Fruit fly (Drosophila melanogaster) whole organism, embryonic: Measurements from ENCODE around the gene CG3726.

ENCODE experiments used
- Atf6 ChIP-seq: fragments of 200-800 bp; sonication (Bioruptor generic); IDR thresholded peaks from 2 replicates; pipeline ENCODE4 v1.3.6; 2022; ENCODE audit warnings: missing biosample characterization, missing genetic modification characterization
- Bdp1 ChIP-seq: fragments of 200-800 bp; sonication (Bioruptor generic); optimal IDR thresholded peaks from 3 replicates; lab custom pipeline; 2016; ENCODE audit warnings: missing biosample characterization, missing genetic modification characterization
- Bgb ChIP-seq: fragments of 200-800 bp; sonication (Bioruptor generic); IDR thresholded peaks from 2 replicates; pipeline ENCODE4 v1.3.6; 2022; ENCODE audit warnings: missing biosample characterization, missing genetic modification characterization; ENCODE audit not compliant: partially characterized antibody
- CG10274 ChIP-seq: fragments of 200-800 bp; sonication (Bioruptor generic); optimal IDR thresholded peaks from 3 replicates; lab custom pipeline; 2017; ENCODE audit warnings: missing biosample characterization, mild to moderate bottlenecking, missing genetic modification characterization
- CG10543 ChIP-seq: fragments of 200-800 bp; sonication (Bioruptor generic); optimal IDR thresholded peaks from 3 replicates; lab custom pipeline; 2017; ENCODE audit warnings: missing biosample characterization, mild to moderate bottlenecking, missing genetic modification characterization, moderate library complexity
- CG10959 ChIP-seq: fragments of 200-800 bp; sonication (Bioruptor generic); IDR thresholded peaks from 2 replicates; pipeline ENCODE4 v1.3.6; 2022; ENCODE audit warnings: missing biosample characterization, missing genetic modification characterization
- CG11696 ChIP-seq: fragments of 200-800 bp; sonication (Bioruptor generic); IDR thresholded peaks from 2 replicates; pipeline ENCODE4 v1.3.6; 2022; ENCODE audit warnings: missing biosample characterization, missing genetic modification characterization
- CG12769 ChIP-seq: fragments of 200-800 bp; sonication (Bioruptor generic); optimal IDR thresholded peaks from 2 replicates; lab custom pipeline; 2019; ENCODE audit warnings: missing biosample characterization, mild to moderate bottlenecking, missing genetic modification characterization, moderate library complexity
- CG15011 ChIP-seq: fragments of 200-800 bp; sonication (Bioruptor generic); optimal IDR thresholded peaks from 3 replicates; lab custom pipeline; 2018; ENCODE audit warnings: missing biosample characterization, mild to moderate bottlenecking, missing genetic modification characterization
- CG16863 ChIP-seq: fragments of 200-800 bp; sonication (Bioruptor generic); optimal IDR thresholded peaks from 3 replicates; lab custom pipeline; 2016; ENCODE audit warnings: missing biosample characterization, missing genetic modification characterization
- CG17361 ChIP-seq: fragments of 200-800 bp; sonication (Bioruptor generic); IDR thresholded peaks from 3 replicates; pipeline ENCODE4 v1.3.6; 2022; ENCODE audit warnings: missing biosample characterization, missing genetic modification characterization
- CG17802 ChIP-seq: fragments of 200-800 bp; sonication (Bioruptor generic); optimal IDR thresholded peaks from 2 replicates; lab custom pipeline; 2018; ENCODE audit warnings: missing biosample characterization, mild to moderate bottlenecking, missing genetic modification characterization, moderate library complexity
- CG18599 ChIP-seq: fragments of 200-800 bp; sonication (Bioruptor generic); optimal IDR thresholded peaks from 3 replicates; lab custom pipeline; 2017; ENCODE audit warnings: missing biosample characterization, missing genetic modification characterization, mild to moderate bottlenecking, moderate library complexity, missing genetic modification reagents
- CG30020 ChIP-seq: fragments of 200-800 bp; optimal IDR thresholded peaks from 2 replicates; lab custom pipeline; 2019; ENCODE audit warnings: missing biosample characterization, mild to moderate bottlenecking, missing genetic modification characterization, moderate library complexity
- CG31224 ChIP-seq: fragments of 200-800 bp; sonication (Bioruptor generic); IDR thresholded peaks from 2 replicates; pipeline ENCODE4 v1.3.6; 2022; ENCODE audit warnings: missing biosample characterization, missing genetic modification characterization
- CG3995 ChIP-seq: fragments of 200-800 bp; sonication (Bioruptor generic); optimal IDR thresholded peaks from 3 replicates; lab custom pipeline; 2016; ENCODE audit warnings: missing biosample characterization, missing genetic modification characterization
- CG42726 ChIP-seq: fragments of 200-800 bp; sonication (Bioruptor generic); IDR thresholded peaks from 2 replicates; pipeline ENCODE4 v1.3.6; 2022; ENCODE audit warnings: missing biosample characterization, missing genetic modification characterization; ENCODE audit not compliant: partially characterized antibody
- CG4360 ChIP-seq: fragments of 200-800 bp; sonication (Bioruptor generic); IDR thresholded peaks from 2 replicates; pipeline ENCODE4 v1.3.6; 2022; ENCODE audit warnings: missing biosample characterization, missing genetic modification characterization
- CG7786 ChIP-seq: fragments of 200-800 bp; sonication (Bioruptor generic); optimal IDR thresholded peaks from 2 replicates; lab custom pipeline; 2016; ENCODE audit warnings: missing biosample characterization, missing genetic modification characterization
- CG9437 ChIP-seq: fragments of 200-800 bp; sonication (Bioruptor generic); optimal IDR thresholded peaks from 2 replicates; lab custom pipeline; 2018; ENCODE audit warnings: missing biosample characterization, mild to moderate bottlenecking, missing genetic modification characterization
- CG9932 ChIP-seq: fragments of 200-800 bp; sonication (Bioruptor generic); IDR thresholded peaks from 2 replicates; pipeline ENCODE4 v1.3.6; 2022; ENCODE audit warnings: missing biosample characterization, missing genetic modification characterization
- CrebB ChIP-seq: fragments of 200-800 bp; sonication (Bioruptor generic); optimal IDR thresholded peaks from 3 replicates; lab custom pipeline; 2018; ENCODE audit warnings: missing biosample characterization, mild to moderate bottlenecking, missing genetic modification characterization
- Dbx ChIP-seq: fragments of 200-800 bp; sonication (Bioruptor generic); IDR thresholded peaks from 3 replicates; pipeline ENCODE4 v1.3.6; 2022; ENCODE audit warnings: missing biosample characterization, missing genetic modification characterization
- Drgx ChIP-seq: fragments of 200-800 bp; sonication (Bioruptor generic); IDR thresholded peaks from 2 replicates; pipeline ENCODE4 v1.3.6; 2022; ENCODE audit warnings: missing biosample characterization, missing genetic modification characterization
- HLHmδ ChIP-seq: fragments of 200-800 bp; sonication (Bioruptor generic); optimal IDR thresholded peaks from 2 replicates; lab custom pipeline; 2018; ENCODE audit warnings: missing biosample characterization, mild to moderate bottlenecking, missing genetic modification characterization, moderate library complexity
- HmgD ChIP-seq: fragments of 200-800 bp; sonication (Bioruptor generic); optimal IDR thresholded peaks from 3 replicates; lab custom pipeline; 2016; ENCODE audit warnings: missing biosample characterization, missing genetic modification characterization
- Lim3 ChIP-seq: fragments of 200-800 bp; sonication (Bioruptor generic); IDR thresholded peaks from 2 replicates; pipeline ENCODE4 v1.3.6; 2022; ENCODE audit warnings: missing biosample characterization, missing genetic modification characterization
- Optix ChIP-seq: fragments of 200-800 bp; sonication (Bioruptor generic); IDR thresholded peaks from 3 replicates; pipeline ENCODE4 v1.3.6; 2022; ENCODE audit warnings: missing biosample characterization, missing genetic modification characterization
- Ptx1 ChIP-seq: fragments of 200-800 bp; sonication (Bioruptor generic); IDR thresholded peaks from 2 replicates; pipeline ENCODE4 v1.3.6; 2022; ENCODE audit warnings: missing biosample characterization, missing genetic modification characterization
- Ravus ChIP-seq: fragments of 200-800 bp; sonication (Bioruptor generic); IDR thresholded peaks from 2 replicates; pipeline ENCODE4 v1.3.6; 2022; ENCODE audit warnings: missing biosample characterization, missing genetic modification characterization
- Side ChIP-seq: fragments of 200-800 bp; sonication (Bioruptor generic); optimal IDR thresholded peaks from 2 replicates; lab custom pipeline; 2016; ENCODE audit warnings: missing biosample characterization, missing genetic modification characterization
- al ChIP-seq: fragments of 200-800 bp; sonication (Bioruptor generic); IDR thresholded peaks from 2 replicates; pipeline ENCODE4 v1.3.6; 2022; ENCODE audit warnings: missing biosample characterization, missing genetic modification characterization
- br ChIP-seq: fragments of >200 bp; optimal IDR thresholded peaks from 2 replicates; lab custom pipeline; 2017
- cas ChIP-seq: fragments of 200-800 bp; sonication (Bioruptor generic); IDR thresholded peaks from 2 replicates; pipeline ENCODE4 v1.3.6; 2022; ENCODE audit warnings: missing biosample characterization, missing genetic modification characterization
- caup ChIP-seq: fragments of 200-800 bp; sonication (Bioruptor generic); optimal IDR thresholded peaks from 3 replicates; lab custom pipeline; 2017; ENCODE audit warnings: missing biosample characterization, mild to moderate bottlenecking, missing genetic modification characterization, moderate library complexity; ENCODE audit not compliant: severe bottlenecking
- croc ChIP-seq: fragments of 200-800 bp; sonication (Bioruptor generic); conservative IDR thresholded peaks from 3 replicates; pipeline ENCODE4 v1.3.6; 2022; ENCODE audit warnings: missing biosample characterization, missing genetic modification characterization
- dan ChIP-seq: fragments of 200-800 bp; sonication (Bioruptor generic); IDR thresholded peaks from 2 replicates; pipeline ENCODE4 v1.3.6; 2022; ENCODE audit warnings: missing biosample characterization, missing genetic modification characterization
- dati ChIP-seq: fragments of 200-800 bp; sonication (Bioruptor generic); IDR thresholded peaks from 2 replicates; pipeline ENCODE4 v1.3.6; 2022; ENCODE audit warnings: missing biosample characterization, missing genetic modification characterization
- ems ChIP-seq: fragments of 200-800 bp; sonication (Bioruptor generic); optimal IDR thresholded peaks from 3 replicates; lab custom pipeline; 2016; ENCODE audit warnings: missing biosample characterization, missing genetic modification characterization
- fd102C ChIP-seq: fragments of 200-800 bp; sonication (Bioruptor generic); optimal IDR thresholded peaks from 2 replicates; lab custom pipeline; 2018; ENCODE audit warnings: missing biosample characterization, mild to moderate bottlenecking, missing genetic modification characterization, moderate library complexity
- jing ChIP-seq: fragments of 200-800 bp; sonication (Bioruptor generic); optimal IDR thresholded peaks from 2 replicates; lab custom pipeline; 2018; ENCODE audit warnings: missing biosample characterization, mild to moderate bottlenecking, missing genetic modification characterization
- lola ChIP-seq, 3 experiments: fragments of >200 bp in 2 of 3; fragments of 200-800 bp in 1 of 3; sonication (Bioruptor generic) in 1 of 3; optimal IDR thresholded peaks; 2 replicates each; lab custom pipeline; 2017 to 2019; ENCODE audit warnings: missing biosample characterization in 3 of 3, missing genetic modification characterization in 3 of 3, mild to moderate bottlenecking in 1 of 3, moderate library complexity in 1 of 3
- oc ChIP-seq: fragments of 200-800 bp; sonication (Bioruptor generic); optimal IDR thresholded peaks from 2 replicates; lab custom pipeline; 2018; ENCODE audit warnings: missing biosample characterization, mild to moderate bottlenecking, missing genetic modification characterization, moderate library complexity
- phol ChIP-seq: fragments of 200-800 bp; sonication (Bioruptor generic); optimal IDR thresholded peaks from 3 replicates; lab custom pipeline; 2018; ENCODE audit warnings: missing biosample characterization, mild to moderate bottlenecking, missing genetic modification characterization, moderate library complexity
- sima ChIP-seq: fragments of 200-800 bp; sonication (Bioruptor generic); optimal IDR thresholded peaks from 2 replicates; lab custom pipeline; 2016; ENCODE audit warnings: missing biosample characterization, missing genetic modification characterization
- ttk ChIP-seq: fragments of 200-800 bp; sonication (Bioruptor generic); IDR thresholded peaks from 2 replicates; pipeline ENCODE4 v2.1.2; 2022; ENCODE audit warnings: missing biosample characterization, missing genetic modification characterization

CG3726 gene

DNA sequence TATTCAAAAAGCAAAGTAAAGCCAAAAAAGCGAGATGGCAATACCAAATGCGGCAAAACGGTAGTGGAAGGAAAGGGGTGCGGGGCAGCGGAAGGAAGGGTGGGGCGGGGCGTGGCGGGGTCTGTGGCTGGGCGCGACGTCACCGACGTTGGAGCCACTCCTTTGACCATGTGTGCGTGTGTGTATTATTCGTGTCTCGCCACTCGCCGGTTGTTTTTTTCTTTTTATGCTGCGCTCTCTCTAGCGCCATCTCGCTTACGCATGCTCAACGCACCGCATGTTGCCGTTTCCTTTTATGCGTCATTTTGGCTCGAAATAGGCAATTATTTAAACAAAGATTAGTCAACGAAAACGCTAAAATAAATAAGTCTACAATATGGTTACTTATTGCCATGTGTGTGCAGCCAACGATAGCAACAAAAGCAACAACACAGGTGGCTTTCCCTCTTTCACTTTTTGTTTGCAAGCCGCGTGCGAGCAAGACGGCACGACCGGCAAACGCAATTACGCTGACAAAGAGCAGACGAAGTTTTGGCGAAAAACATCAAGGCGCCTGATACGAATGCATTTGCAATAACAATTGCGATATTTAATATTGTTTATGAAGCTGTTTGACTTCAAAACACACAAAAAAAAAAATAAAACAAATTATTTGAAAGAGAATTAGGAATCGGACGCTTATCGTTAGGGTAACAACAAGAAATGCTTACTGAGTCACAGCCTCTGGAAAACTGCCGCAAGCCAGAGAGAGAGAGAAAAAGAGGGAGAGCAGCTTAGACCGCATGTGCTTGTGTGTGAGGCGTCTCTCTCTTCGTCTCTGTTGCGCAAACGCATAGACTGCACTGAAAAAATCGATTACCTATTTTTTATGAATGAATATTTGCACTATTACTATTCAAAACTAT lies 17.4 kb upstream of the CG3726 start (continued):
- TF ChIP-seq Bdp1, result no peak
- no peak for TF ChIP-seq CG31224 (GFP tag; lab: Robert Waterston, UW)
- peak; percentile 14 for TF ChIP-seq caup (GFP tag; lab: Kevin White, UChicago)
- no peak for TF ChIP-seq sima (GFP tag; lab: Kevin White, UChicago)
- no peak for TF ChIP-seq HmgD
- TF ChIP-seq Atf6, result no peak
- TF ChIP-seq CG18599 (GFP tag; lab: Kevin White, UChicago), result peak; percentile 14
- TF ChIP-seq CG10543 (GFP tag; lab: Kevin White, UChicago), result peak; percentile 77
- peak; percentile 20; the same call in 1 of the 3 replicates for TF ChIP-seq Optix (GFP tag; lab: Robert Waterston, UW)
- TF ChIP-seq CG11696 (GFP tag; lab: Robert Waterston, UW), result no peak
- no peak for TF ChIP-seq dati (GFP tag; lab: Robert Waterston, UW)
- no peak; the same call in 1 of the 3 replicates for TF ChIP-seq Dbx
- TF ChIP-seq Drgx (GFP tag; lab: Robert Waterston, UW), result peak; percentile 27; the same call in 1 of the 2 replicates
- no peak for TF ChIP-seq CG17361 (GFP tag; lab: Robert Waterston, UW)
- TF ChIP-seq dan (GFP tag; lab: Robert Waterston, UW), result no peak
- TF ChIP-seq CG42726 (GFP tag; lab: Robert Waterston, UW), result peak; percentile 44; the same call in 1 of the 2 replicates
- TF ChIP-seq CG4360, result peak; percentile 54

dm6 chrX:5900146-5901093 lies 16.5 kb upstream of the CG3726 start, which contains the start of gene Act5C:
Gene Act5C, plus strand, starts transcription at chrX:5900861.
- TF ChIP-seq al, result peak; percentile 85
- peak; percentile 86 for TF ChIP-seq CG15011 (GFP tag; lab: Kevin White, UChicago)
- TF ChIP-seq CG9437 (GFP tag; lab: Kevin White, UChicago), result peak; percentile 86
- peak; percentile 93 for TF ChIP-seq phol
- TF ChIP-seq CG17802 (tag; lab: Kevin White, UChicago), result peak; percentile 88
- peak; percentile 95 for TF ChIP-seq CG16863
- peak; percentile 95 for TF ChIP-seq ems (GFP tag; lab: Kevin White, UChicago)
- TF ChIP-seq ttk (GFP tag; lab: Robert Waterston, UW), result peak; percentile 90
- TF ChIP-seq HLHmδ (GFP tag; lab: Kevin White, UChicago), result no peak
- peak; percentile 96 for TF ChIP-seq CG7786 (GFP tag; lab: Kevin White, UChicago)
- peak; percentile 69 for TF ChIP-seq Lim3
- TF ChIP-seq oc (tag; lab: Kevin White, UChicago), result peak; percentile 95
- TF ChIP-seq CrebB, result peak; percentile 91
- peak; percentile 94 for TF ChIP-seq CG10959
- peak; percentile 91 for TF ChIP-seq jing
- peak; percentile 91 for TF ChIP-seq fd102C (GFP tag; lab: Kevin White, UChicago)
- TF ChIP-seq Bgb, result no peak; the same call in 1 of the 2 replicates
- TF ChIP-seq croc (GFP tag; lab: Robert Waterston, UW), result peak; percentile 92
- TF ChIP-seq Ravus (GFP tag; lab: Robert Waterston, UW), result peak; percentile 74
- peak in 1 of 3 experiments; percentile 93 for TF ChIP-seq lola (GFP tag; optimal IDR thresholded peaks at IDR 0.05; lab: Kevin White, UChicago)
- TF ChIP-seq cas (GFP tag; lab: Robert Waterston, UW), result peak; percentile 76
- TF ChIP-seq CG3995 (GFP tag; lab: Kevin White, UChicago), result peak; percentile 65
- peak; percentile 62 for TF ChIP-seq CG30020
- TF ChIP-seq CG12769 (tag; lab: Kevin White, UChicago), result peak; percentile 98
- no peak for TF ChIP-seq br
- TF ChIP-seq CG10274 (GFP tag; lab: Kevin White, UChicago), result peak; percentile 97
- TF ChIP-seq Side (GFP tag; lab: Kevin White, UChicago), result peak; percentile 96
- TF ChIP-seq CG9932 (GFP tag; lab: Robert Waterston, UW), result peak; percentile 91
- TF ChIP-seq Ptx1, result peak; percentile 93
